Fruit fly (Drosophila melanogaster): ENCODE measurements around the gene nac.

DNA sequence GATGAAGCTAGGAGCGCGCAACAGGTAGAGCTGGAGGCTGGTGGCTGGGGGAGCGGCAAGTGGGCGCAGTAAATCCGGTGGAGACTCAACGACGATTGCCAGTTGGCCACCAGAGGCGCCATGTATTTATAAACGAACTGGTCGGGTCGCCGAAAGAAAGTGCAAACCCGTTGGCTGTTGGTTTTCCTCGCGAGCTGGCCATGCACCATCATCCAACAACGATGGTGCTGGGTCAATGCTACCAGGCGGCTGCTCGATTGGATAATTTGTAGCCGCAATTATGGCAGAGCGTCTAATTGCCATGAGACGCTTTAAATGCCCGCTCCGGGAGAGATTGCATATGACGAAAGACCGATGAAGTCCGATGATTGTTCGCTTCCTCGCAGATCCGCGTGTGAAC, 6.9 kb upstream of the nac start, which contains the start of gene CG11693:
- no peak for TF ChIP-seq CG8478 (optimal IDR thresholded peaks at IDR 0.05)
- TF ChIP-seq psq (optimal IDR thresholded peaks at IDR 0.05) = no peak
- no peak for TF ChIP-seq pan (optimal IDR thresholded peaks at IDR 0.05)
- TF ChIP-seq EcR (GFP tag; optimal IDR thresholded peaks at IDR 0.05) = no peak
- TF ChIP-seq usp (GFP tag; optimal IDR thresholded peaks at IDR 0.05) = no peak
- no peak for TF ChIP-seq Dll (optimal IDR thresholded peaks at IDR 0.05)
